Worm (Caenorhabditis elegans): Measurements from ENCODE around the gene snt-3.

DNA sequence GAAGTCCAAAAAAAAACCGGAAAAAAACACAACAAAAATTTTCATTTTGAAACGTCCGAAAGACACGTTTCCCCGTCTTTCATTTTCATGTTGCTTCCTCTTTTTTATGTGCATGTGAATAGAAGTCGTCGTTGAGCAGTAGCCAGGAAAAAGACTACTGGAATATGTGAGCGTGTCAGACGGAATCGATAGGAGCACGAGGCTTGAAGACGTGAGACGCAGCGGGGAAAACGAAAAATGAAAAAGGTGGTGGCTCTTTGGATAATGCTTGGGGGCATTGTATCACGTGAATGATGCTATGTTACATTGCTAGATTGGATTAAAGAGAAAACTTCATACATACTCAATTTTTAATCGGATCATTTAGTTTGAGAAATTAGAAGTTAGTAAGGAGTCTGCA lies 4.7 kb downstream of the snt-3 start:
- TF ChIP-seq him-1 (tag; optimal IDR thresholded peaks at IDR 0.05) (peak; percentile 12), W03F9.2 (tag; optimal IDR thresholded peaks at IDR 0.05) (no peak), dao-5 (tag; optimal IDR thresholded peaks at IDR 0.05) (no peak)

Data from whole organism, L4/young adult.